In genomic region chr3R:14214776-14215175, dm6 we compare ENCODE assay signal across 2 fruit fly cellular contexts.
TF ChIP-seq lines count a peak whose summit lies in the region.

Dop1R1 (minus strand) TSS chr3R:14214810.

- no peak for TF ChIP-seq CTCF in whole organism, embryonic (GFP tag; optimal IDR thresholded peaks at IDR 0.05; lab: Kevin White, UChicago)

TF ChIP-seq in whole organism, embryonic, 481 proteins besides CTCF, POLR2A, EP300 and RAD21:
- TF ChIP-seq onecut (GFP tag; IDR thresholded peaks at IDR 0.05; lab: Robert Waterston, UW) (no peak), ATbp (GFP tag; optimal IDR thresholded peaks at IDR 0.05; lab: Kevin White, UChicago) (no peak), hth (optimal IDR thresholded peaks at IDR 0.05; lab: Kevin White, UChicago) (no peak), Hr39 (optimal IDR thresholded peaks at IDR 0.05; lab: Kevin White, UChicago) (no peak), dm (GFP tag; optimal IDR thresholded peaks at IDR 0.05; lab: Kevin White, UChicago) (no peak), ewg (GFP tag; optimal IDR thresholded peaks at IDR 0.05; lab: Kevin White, UChicago) (peak; percentile 68), Dref (GFP tag; IDR thresholded peaks at IDR 0.05; lab: Robert Waterston, UW) (no peak), mld (GFP tag; IDR thresholded peaks at IDR 0.05; lab: Robert Waterston, UW; ENCODE audit: partially characterized antibody) (no peak), gsb (GFP tag; IDR thresholded peaks at IDR 0.05; lab: Robert Waterston, UW) (no peak), Myb (GFP tag; optimal IDR thresholded peaks at IDR 0.05; lab: Kevin White, UChicago) (no peak), CG10565 (GFP tag; optimal IDR thresholded peaks at IDR 0.05; lab: Kevin White, UChicago) (no peak), p53 (GFP tag; optimal IDR thresholded peaks at IDR 0.05; lab: Kevin White, UChicago) (no peak), CG7928 (GFP tag; optimal IDR thresholded peaks at IDR 0.05; lab: Kevin White, UChicago) (no peak), CG30403 (GFP tag; optimal IDR thresholded peaks at IDR 0.05; lab: Kevin White, UChicago) (no peak), bsh (GFP tag; optimal IDR thresholded peaks at IDR 0.05; lab: Kevin White, UChicago) (no peak), B-H1 (GFP tag; IDR thresholded peaks at IDR 0.05; lab: Robert Waterston, UW) (no peak), Jarid2 (GFP tag; optimal IDR thresholded peaks at IDR 0.05; lab: Kevin White, UChicago) (peak; percentile 4), CG15269 (tag; optimal IDR thresholded peaks at IDR 0.05; lab: Kevin White, UChicago) (no peak), Rfx (GFP tag; IDR thresholded peaks at IDR 0.05; lab: Robert Waterston, UW) (no peak), CG2875 (GFP tag; optimal IDR thresholded peaks at IDR 0.05; lab: Kevin White, UChicago) (no peak), CG8281 (tag; optimal IDR thresholded peaks at IDR 0.05; lab: Kevin White, UChicago) (no peak), Trl (optimal IDR thresholded peaks at IDR 0.05; lab: Kevin White, UChicago) (peak; percentile 4 to 40), Trl (GFP tag; optimal IDR thresholded peaks at IDR 0.05; lab: Kevin White, UChicago) (no peak), CG34376 (GFP tag; optimal IDR thresholded peaks at IDR 0.05; lab: Kevin White, UChicago) (no peak), Deaf1 (tag; optimal IDR thresholded peaks at IDR 0.05; lab: Kevin White, UChicago) (peak; percentile 76), ro (GFP tag; IDR thresholded peaks at IDR 0.05; lab: Robert Waterston, UW) (no peak), CG10274 (GFP tag; optimal IDR thresholded peaks at IDR 0.05; lab: Kevin White, UChicago) (no peak), CG10654 (GFP tag; optimal IDR thresholded peaks at IDR 0.05; lab: Kevin White, UChicago) (no peak), CG8359 (GFP tag; optimal IDR thresholded peaks at IDR 0.05; lab: Kevin White, UChicago; ENCODE audit: borderline replicate concordance) (peak; percentile 99), MESR4 (GFP tag; optimal IDR thresholded peaks at IDR 0.05; lab: Kevin White, UChicago) (no peak), dmrt99B (tag; optimal IDR thresholded peaks at IDR 0.05; lab: Kevin White, UChicago) (no peak), CG2889 (GFP tag; IDR thresholded peaks at IDR 0.05; lab: Robert Waterston, UW) (no peak), CG15479 (GFP tag; optimal IDR thresholded peaks at IDR 0.05; lab: Kevin White, UChicago) (no peak), phol (tag; optimal IDR thresholded peaks at IDR 0.05; lab: Kevin White, UChicago) (no peak), Mrtf (GFP tag; IDR thresholded peaks at IDR 0.05; lab: Robert Waterston, UW) (0 out of 3 replicates have a peak, but pooled peaks have one; percentile 27), tll (GFP tag; optimal IDR thresholded peaks at IDR 0.05; lab: Kevin White, UChicago) (no peak), CG13123 (GFP tag; optimal IDR thresholded peaks at IDR 0.05; lab: Kevin White, UChicago) (no peak), scrt (GFP tag; optimal IDR thresholded peaks at IDR 0.05; lab: Kevin White, UChicago) (peak; percentile 96), amos (GFP tag; IDR thresholded peaks at IDR 0.05; lab: Robert Waterston, UW; ENCODE audit: partially characterized antibody) (no peak), Ets65A (GFP tag; lab: Kevin White, UChicago) (peak; percentile 37), Chrac-16 (GFP tag; optimal IDR thresholded peaks at IDR 0.05; lab: Kevin White, UChicago) (no peak), CG13894 (tag; optimal IDR thresholded peaks at IDR 0.05; lab: Kevin White, UChicago) (no peak), cwo (GFP tag; optimal IDR thresholded peaks at IDR 0.05; lab: Kevin White, UChicago) (no peak), maf-S (GFP tag; optimal IDR thresholded peaks at IDR 0.05; lab: Kevin White, UChicago) (no peak)

TF ChIP-seq in whole organism, pupa, 21 proteins besides CTCF, POLR2A, EP300 and RAD21:
- TF ChIP-seq CG12605 (GFP tag; IDR thresholded peaks at IDR 0.05; lab: Robert Waterston, UW): peak; percentile 92
- TF ChIP-seq CG8301 (tag; optimal IDR thresholded peaks at IDR 0.05; lab: Kevin White, UChicago): no peak
- TF ChIP-seq CG9948 (tag; optimal IDR thresholded peaks at IDR 0.05; lab: Kevin White, UChicago): no peak
- no peak for TF ChIP-seq CG34367 (tag; optimal IDR thresholded peaks at IDR 0.05; lab: Kevin White, UChicago)
- TF ChIP-seq rn (GFP tag; IDR thresholded peaks at IDR 0.05; lab: Robert Waterston, UW): no peak
- no peak for TF ChIP-seq D1 (tag; optimal IDR thresholded peaks at IDR 0.05; lab: Kevin White, UChicago)
